Fruit fly (Drosophila melanogaster): ENCODE results near the gene ND-15.

ND-15 gene

DNA sequence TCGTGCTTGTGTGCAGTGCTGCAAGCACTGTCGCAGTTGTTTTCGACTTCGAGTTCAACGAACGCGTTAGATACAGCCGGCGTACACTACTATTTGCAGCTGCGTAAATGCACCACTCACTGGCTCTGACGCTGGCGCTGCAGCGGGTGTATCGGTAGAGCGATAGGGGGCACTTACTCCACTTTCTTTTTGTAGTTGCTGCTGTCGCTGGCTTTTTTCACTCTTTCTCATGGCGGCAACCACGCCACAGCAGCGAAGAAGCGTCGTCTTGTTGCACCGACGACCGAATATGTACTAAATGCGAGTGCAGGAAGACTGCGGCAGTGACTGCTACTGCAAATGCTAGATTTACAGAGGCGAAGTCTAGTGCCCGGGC lies 6.9 kb downstream of the ND-15 start, which contains the start of gene CG4822 (continued):
- no peak for TF ChIP-seq salm (tag; optimal IDR thresholded peaks at IDR 0.05)
- no peak for TF ChIP-seq sens-2 (GFP tag; IDR thresholded peaks at IDR 0.05)
- TF ChIP-seq Adf1 (GFP tag; IDR thresholded peaks at IDR 0.05): no peak
- TF ChIP-seq nom (GFP tag; optimal IDR thresholded peaks at IDR 0.05): peak; percentile 27
- no peak for TF ChIP-seq repo (GFP tag; optimal IDR thresholded peaks at IDR 0.05)
- TF ChIP-seq CG11456 (GFP tag; IDR thresholded peaks at IDR 0.05): no peak
- no peak for TF ChIP-seq CG2202 (tag; optimal IDR thresholded peaks at IDR 0.05)
- no peak for TF ChIP-seq usp (GFP tag; optimal IDR thresholded peaks at IDR 0.05)
- TF ChIP-seq Ada2b (GFP tag; IDR thresholded peaks at IDR 0.05): no peak
- no peak for TF ChIP-seq Bteb2 (GFP tag; optimal IDR thresholded peaks at IDR 0.05)
- TF ChIP-seq CG13287 (GFP tag; IDR thresholded peaks at IDR 0.05; ENCODE audit: partially characterized antibody): no peak
- TF ChIP-seq CG12155 (GFP tag; optimal IDR thresholded peaks at IDR 0.05): no peak
- no peak for TF ChIP-seq GATAe (GFP tag; conservative IDR thresholded peaks at IDR 0.05)
- TF ChIP-seq CG14667 (GFP tag; IDR thresholded peaks at IDR 0.05): no peak
- no peak for TF ChIP-seq Meics (GFP tag; optimal IDR thresholded peaks at IDR 0.05)
- no peak for TF ChIP-seq NfI (GFP tag; optimal IDR thresholded peaks at IDR 0.05)
- TF ChIP-seq sug (tag; optimal IDR thresholded peaks at IDR 0.05): no peak
- TF ChIP-seq Mad (GFP tag; optimal IDR thresholded peaks at IDR 0.05): no peak
- no peak for TF ChIP-seq danr (GFP tag; IDR thresholded peaks at IDR 0.05)
- TF ChIP-seq CG8765 (GFP tag; IDR thresholded peaks at IDR 0.05): no peak
- TF ChIP-seq CG11398 (GFP tag; optimal IDR thresholded peaks at IDR 0.05): no peak
- no peak for TF ChIP-seq CG5245 (GFP tag; optimal IDR thresholded peaks at IDR 0.05)
- peak; percentile 44 for TF ChIP-seq Med (GFP tag)
- no peak for TF ChIP-seq lmd (GFP tag; IDR thresholded peaks at IDR 0.05)
- TF ChIP-seq kni (GFP tag; optimal IDR thresholded peaks at IDR 0.05): peak; percentile 63
- TF ChIP-seq CG9817 (tag; optimal IDR thresholded peaks at IDR 0.05): no peak
- peak; percentile 16; the same call in 1 of the 3 replicates for TF ChIP-seq z (GFP tag; IDR thresholded peaks at IDR 0.05)
- TF ChIP-seq CG31365 (tag; optimal IDR thresholded peaks at IDR 0.05): no peak
- no peak for TF ChIP-seq bab2 (GFP tag; optimal IDR thresholded peaks at IDR 0.05)
- peak; percentile 36 for TF ChIP-seq CTCF (GFP tag; optimal IDR thresholded peaks at IDR 0.05)
- no peak for TF ChIP-seq CG2129 (GFP tag; IDR thresholded peaks at IDR 0.05; ENCODE audit: partially characterized antibody)
- no peak for TF ChIP-seq CG2120 (GFP tag; optimal IDR thresholded peaks at IDR 0.05)
- no peak for TF ChIP-seq ranshi (GFP tag; IDR thresholded peaks at IDR 0.05)
- 0 out of 2 replicates have a peak, but pooled peaks have one; percentile 34 for TF ChIP-seq CG6272 (GFP tag; IDR thresholded peaks at IDR 0.05)
- no peak for TF ChIP-seq CkIIα-i1 (GFP tag; IDR thresholded peaks at IDR 0.05)
- no peak for TF ChIP-seq ham (GFP tag; IDR thresholded peaks at IDR 0.05)
- no peak for TF ChIP-seq E2f2 (GFP tag; IDR thresholded peaks at IDR 0.05)
- no peak for TF ChIP-seq lov (optimal IDR thresholded peaks at IDR 0.05)
- 0 out of 3 replicates have a peak, but pooled peaks have one; percentile 10 for TF ChIP-seq lov (GFP tag; IDR thresholded peaks at IDR 0.05)
- no peak for TF ChIP-seq Dip2 (GFP tag; IDR thresholded peaks at IDR 0.05)
- no peak for TF ChIP-seq CG18599 (GFP tag; optimal IDR thresholded peaks at IDR 0.05)
- TF ChIP-seq CG6254 (GFP tag; optimal IDR thresholded peaks at IDR 0.05): no peak

DNA sequence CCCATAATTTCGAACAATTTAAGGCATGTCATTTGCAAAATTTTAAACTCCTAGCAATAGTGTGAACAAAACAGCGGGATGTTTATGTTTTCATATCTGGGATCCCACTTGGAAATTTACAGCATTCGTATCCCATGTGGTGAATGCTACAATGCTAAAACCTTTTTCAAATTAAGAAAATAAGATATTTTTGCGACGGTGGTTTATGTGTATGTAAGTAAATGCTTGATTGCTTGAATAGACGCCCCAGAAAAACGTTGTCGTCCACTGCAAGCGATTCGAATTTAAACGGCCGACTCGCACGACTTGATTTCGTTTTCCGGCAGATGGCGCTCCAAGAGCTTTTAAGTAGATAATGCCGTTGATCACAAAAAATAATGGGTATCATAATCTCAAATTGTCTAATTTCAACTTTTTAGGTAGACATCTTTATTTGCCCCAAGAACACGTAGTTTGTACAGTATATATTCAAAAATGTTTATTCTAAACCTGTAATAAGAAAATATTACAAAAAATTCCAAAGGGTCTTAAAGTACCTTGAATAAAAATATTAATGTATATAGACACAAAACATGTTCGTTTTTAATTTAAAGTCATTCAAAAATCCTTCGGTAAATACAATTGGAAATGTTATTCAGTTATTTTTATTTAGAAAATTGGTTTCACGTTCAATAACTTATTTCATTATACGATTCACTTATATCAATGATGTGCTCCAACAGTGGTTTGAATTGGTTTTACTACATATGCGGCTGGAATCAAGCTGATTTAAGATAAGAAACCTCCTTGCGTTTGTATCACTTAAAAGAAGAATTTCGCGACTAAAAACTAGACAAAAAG lies 7.9 kb downstream of the ND-15 start:
- TF ChIP-seq btn (GFP tag; optimal IDR thresholded peaks at IDR 0.05) (no peak), ranshi (GFP tag; IDR thresholded peaks at IDR 0.05) (0 out of 2 replicates have a peak, but pooled peaks have one; percentile 9), CG7987 (GFP tag; optimal IDR thresholded peaks at IDR 0.05) (no peak), CG7372 (GFP tag; IDR thresholded peaks at IDR 0.05) (no peak), ci (GFP tag; IDR thresholded peaks at IDR 0.05) (0 out of 3 replicates have a peak, but pooled peaks have one; percentile 6), Ets65A (GFP tag) (peak; percentile 50), bbx (GFP tag; IDR thresholded peaks at IDR 0.05; ENCODE audit: partially characterized antibody) (peak; percentile 15; the same call in 1 of the 2 replicates), Usf (GFP tag; optimal IDR thresholded peaks at IDR 0.05) (no peak), CG12299 (tag; optimal IDR thresholded peaks at IDR 0.05) (no peak), knrl (GFP tag; IDR thresholded peaks at IDR 0.05; ENCODE audit: partially characterized antibody) (no peak), hb (GFP tag; IDR thresholded peaks at IDR 0.05; ENCODE audit: partially characterized antibody) (no peak), D19B (GFP tag; optimal IDR thresholded peaks at IDR 0.05) (peak; percentile 95), Med (GFP tag) (peak; percentile 68)
